Worm (Caenorhabditis elegans): Measurements from ENCODE around the gene ZK1290.10.

Gene ZK1290.10

ce11 chrII:7505005-7505404 lies 48.7 kb downstream of the ZK1290.10 start, which contains the start of gene C28F5.1:
Gene C28F5.1, plus strand, starts transcription at chrII:7505305.
- TF ChIP-seq snpc-4 (tag; optimal IDR thresholded peaks at IDR 0.05), result no peak
- TF ChIP-seq ztf-4 (tag; optimal IDR thresholded peaks at IDR 0.05), result no peak
- no peak for TF ChIP-seq nhr-21 (tag; optimal IDR thresholded peaks at IDR 0.05)
- TF ChIP-seq crh-2 (tag; optimal IDR thresholded peaks at IDR 0.05), result no peak
- no peak for TF ChIP-seq Y55F3AM.14 (GFP tag; optimal IDR thresholded peaks at IDR 0.05)
- no peak for TF ChIP-seq ZK546.5 (tag; optimal IDR thresholded peaks at IDR 0.05)
- TF ChIP-seq gmeb-1 (tag; optimal IDR thresholded peaks at IDR 0.05), result no peak
- no peak for TF ChIP-seq nhr-77 (tag; optimal IDR thresholded peaks at IDR 0.05)
- no peak for TF ChIP-seq nhr-11 (tag; optimal IDR thresholded peaks at IDR 0.05)
